Worm (Caenorhabditis elegans) whole organism, mixed stage, embryonic: ENCODE data around the gene F41H10.12.

ENCODE experiments used
- elt-1 ChIP-seq: sonication (generic microtip); optimal IDR thresholded peaks from 2 replicates; lab custom pipeline; 2017; ENCODE audit warnings: missing genetic modification characterization, mild to moderate bottlenecking, missing compliant biosample characterization, antibody characterized with exemption, moderate library complexity, borderline replicate concordance; ENCODE audit not compliant: insufficient read depth
- nhr-12 ChIP-seq: fragments of 150-350 bp; optimal IDR thresholded peaks from 2 replicates; lab custom pipeline; 2014; ENCODE audit warnings: missing biosample characterization, missing genetic modification characterization
- nhr-2 ChIP-seq: fragments of 150-350 bp; optimal IDR thresholded peaks from 2 replicates; lab custom pipeline; 2014; ENCODE audit warnings: missing biosample characterization, missing genetic modification characterization
- pha-4 ChIP-seq: fragments of 150-350 bp; optimal IDR thresholded peaks from 2 replicates; lab custom pipeline; 2018; ENCODE audit warnings: missing biosample characterization, missing genetic modification reagents, missing genetic modification characterization
- snpc-4 ChIP-seq: fragments of 150-350 bp; optimal IDR thresholded peaks from 2 replicates; lab custom pipeline; 2014; ENCODE audit warnings: missing biosample characterization, missing genetic modification characterization

- TF ChIP-seq pha-4: no peak
- TF ChIP-seq nhr-2 (tag; lab: Kevin White, UChicago): no peak
- TF ChIP-seq elt-1 (tag; lab: Kevin White, UChicago): no peak
- TF ChIP-seq nhr-12 (tag; lab: Kevin White, UChicago): no peak
- TF ChIP-seq snpc-4 (tag; lab: Kevin White, UChicago): no peak
Observed at ce11 chrIV:5391507-5392057, 6.5 kb downstream of the F41H10.12 start, which contains the start of the genes htp-1 and ZK616.5.
